In genomic region chrIV:1923722-1924121, ce11 we compare ENCODE assay signal across 6 worm cellular contexts.
TF ChIP-seq lines count a peak whose summit lies in the region.

denn-4 (plus strand) TSS chrIV:1924001.

TF ChIP-seq in whole organism, L1 larva, 84 proteins besides CTCF, POLR2A, EP300 and RAD21 (continues in another document):
- TF ChIP-seq lsy-2 (tag; optimal IDR thresholded peaks at IDR 0.05; lab: Kevin White, UChicago) (peak in 1 of 2 experiments; percentile 56), efl-1 (optimal IDR thresholded peaks at IDR 0.05; lab: Kevin White, UChicago) (peak; percentile 18 to 35), efl-1 (GFP tag; optimal IDR thresholded peaks at IDR 0.05 in 1 of 2; lab: Kevin White, UChicago) (peak; percentile 48 to 94), isw-1 (GFP tag; IDR thresholded peaks at IDR 0.05; lab: Robert Waterston, UW) (no peak), zip-4 (GFP tag; optimal IDR thresholded peaks at IDR 0.05; lab: Kevin White, UChicago) (no peak), nhr-12 (tag; optimal IDR thresholded peaks at IDR 0.05; lab: Kevin White, UChicago) (no peak), unc-30 (tag; optimal IDR thresholded peaks at IDR 0.05; lab: Kevin White, UChicago) (no peak), snu-23 (GFP tag; optimal IDR thresholded peaks at IDR 0.05; lab: Kevin White, UChicago) (peak; percentile 18), ceh-82 (tag; optimal IDR thresholded peaks at IDR 0.05; lab: Kevin White, UChicago) (peak in 1 of 3 experiments; percentile 16), nhr-84 (tag; optimal IDR thresholded peaks at IDR 0.05; lab: Kevin White, UChicago) (no peak), fkh-4 (tag; optimal IDR thresholded peaks at IDR 0.05; lab: Kevin White, UChicago; ENCODE audit: borderline replicate concordance) (no peak), xbp-1 (tag; optimal IDR thresholded peaks at IDR 0.05; lab: Kevin White, UChicago) (peak; percentile 16), pag-3 (tag; optimal IDR thresholded peaks at IDR 0.05; lab: Kevin White, UChicago; ENCODE audit: borderline replicate concordance, insufficient read depth) (no peak), mep-1 (tag; optimal IDR thresholded peaks at IDR 0.05; lab: Kevin White, UChicago) (peak; percentile 29), unc-86 (tag; optimal IDR thresholded peaks at IDR 0.05; lab: Kevin White, UChicago) (no peak)

TF ChIP-seq in whole organism, L2 larva, 48 proteins besides CTCF, POLR2A, EP300 and RAD21:
- peak in 1 of 2 experiments; percentile 52 for TF ChIP-seq lsy-2 (tag; optimal IDR thresholded peaks at IDR 0.05; lab: Kevin White, UChicago)
- TF ChIP-seq nhr-129 (tag; optimal IDR thresholded peaks at IDR 0.05; lab: Kevin White, UChicago): peak; percentile 1
- no peak for TF ChIP-seq nhr-25 (tag; optimal IDR thresholded peaks at IDR 0.05; lab: Kevin White, UChicago)
- TF ChIP-seq unc-55 (GFP tag; optimal IDR thresholded peaks at IDR 0.05; lab: Kevin White, UChicago): peak; percentile 25
- TF ChIP-seq C34F6.9 (tag; optimal IDR thresholded peaks at IDR 0.05; lab: Kevin White, UChicago): peak; percentile 29

TF ChIP-seq in whole organism, L3 larva, 47 proteins besides CTCF, POLR2A, EP300 and RAD21:
- TF ChIP-seq pha-4 (tag; optimal IDR thresholded peaks at IDR 0.05; lab: Kevin White, UChicago) (peak; percentile 44), ceh-82 (tag; optimal IDR thresholded peaks at IDR 0.05; lab: Kevin White, UChicago) (no peak), lsy-12 (tag; optimal IDR thresholded peaks at IDR 0.05; lab: Kevin White, UChicago) (no peak), sea-2 (GFP tag; optimal IDR thresholded peaks at IDR 0.05; lab: Kevin White, UChicago) (no peak), nhr-77 (tag; optimal IDR thresholded peaks at IDR 0.05; lab: Kevin White, UChicago) (no peak), R02D3.7 (tag; optimal IDR thresholded peaks at IDR 0.05; lab: Kevin White, UChicago) (no peak), elt-2 (tag; optimal IDR thresholded peaks at IDR 0.05; lab: Kevin White, UChicago) (no peak), nhr-43 (tag; optimal IDR thresholded peaks at IDR 0.05; lab: Kevin White, UChicago; ENCODE audit: poor library complexity, severe bottlenecking) (no peak), nhr-11 (tag; optimal IDR thresholded peaks at IDR 0.05; lab: Kevin White, UChicago) (no peak), nfya-1 (tag; optimal IDR thresholded peaks at IDR 0.05; lab: Kevin White, UChicago; ENCODE audit: insufficient read depth) (peak; percentile 5), nhr-12 (tag; optimal IDR thresholded peaks at IDR 0.05; lab: Kevin White, UChicago) (no peak), fkh-10 (GFP tag; optimal IDR thresholded peaks at IDR 0.05; lab: Kevin White, UChicago) (no peak), nhr-25 (tag; optimal IDR thresholded peaks at IDR 0.05; lab: Kevin White, UChicago) (no peak), lin-15B (tag; optimal IDR thresholded peaks at IDR 0.05; lab: Kevin White, UChicago) (peak; percentile 68), ztf-11 (tag; optimal IDR thresholded peaks at IDR 0.05; lab: Kevin White, UChicago) (no peak)

TF ChIP-seq in whole organism, L4 larva, 104 proteins besides CTCF, POLR2A, EP300 and RAD21:
- TF ChIP-seq hlh-30 (tag; optimal IDR thresholded peaks at IDR 0.05; lab: Kevin White, UChicago; ENCODE audit: insufficient read depth) (peak; percentile 85), nhr-28 (tag; optimal IDR thresholded peaks at IDR 0.05; lab: Kevin White, UChicago) (peak; percentile 6), lin-38 (GFP tag; IDR thresholded peaks at IDR 0.05; lab: Robert Waterston, UW) (peak; percentile 91), Y5F2A.4 (GFP tag; optimal IDR thresholded peaks at IDR 0.05; lab: Kevin White, UChicago) (no peak), mxl-3 (GFP tag; optimal IDR thresholded peaks at IDR 0.05; lab: Kevin White, UChicago) (no peak), lsy-2 (tag; optimal IDR thresholded peaks at IDR 0.05; lab: Kevin White, UChicago) (peak in 1 of 2 experiments; percentile 14)
TF ChIP-seq in whole organism, L4 larva: peak in this region for 4.

TF ChIP-seq in whole organism, late embryonic, 69 proteins besides CTCF, POLR2A, EP300 and RAD21:
- peak; percentile 59 for TF ChIP-seq hlh-30 (tag; optimal IDR thresholded peaks at IDR 0.05; lab: Kevin White, UChicago; ENCODE audit: insufficient read depth)
- TF ChIP-seq elt-4 (tag; optimal IDR thresholded peaks at IDR 0.05; lab: Kevin White, UChicago): no peak
TF ChIP-seq in whole organism, late embryonic: peak in this region for 1.

TF ChIP-seq in whole organism, young adult, 124 proteins besides CTCF, POLR2A, EP300 and RAD21:
- TF ChIP-seq cebp-1 (GFP tag; IDR thresholded peaks at IDR 0.05; lab: Robert Waterston, UW): no peak
- peak; percentile 21 for TF ChIP-seq cebp-1 (tag; optimal IDR thresholded peaks at IDR 0.05; lab: Kevin White, UChicago)
- peak; percentile 1 for TF ChIP-seq F23B12.7 (tag; optimal IDR thresholded peaks at IDR 0.05; lab: Kevin White, UChicago; ENCODE audit: insufficient read depth)
- TF ChIP-seq unc-130 (GFP tag; optimal IDR thresholded peaks at IDR 0.05; lab: Kevin White, UChicago): no peak
- TF ChIP-seq Y53F4B.3 (GFP tag; IDR thresholded peaks at IDR 0.05; lab: Robert Waterston, UW): no peak
- TF ChIP-seq zim-3 (tag; optimal IDR thresholded peaks at IDR 0.05; lab: Kevin White, UChicago): no peak
- TF ChIP-seq K11D2.4 (GFP tag; IDR thresholded peaks at IDR 0.05; lab: Robert Waterston, UW): no peak
- no peak for TF ChIP-seq ceh-91 (GFP tag; IDR thresholded peaks at IDR 0.05; lab: Robert Waterston, UW)
- TF ChIP-seq let-526 (GFP tag; IDR thresholded peaks at IDR 0.05; lab: Robert Waterston, UW): no peak
- TF ChIP-seq madf-3 (GFP tag; IDR thresholded peaks at IDR 0.05; lab: Robert Waterston, UW): no peak
- no peak for TF ChIP-seq madf-8 (GFP tag; conservative IDR thresholded peaks at IDR 0.05; lab: Robert Waterston, UW)
- peak; percentile 89 for TF ChIP-seq mcd-1 (GFP tag; IDR thresholded peaks at IDR 0.05; lab: Robert Waterston, UW)
- no peak for TF ChIP-seq snpc-1.3 (tag; optimal IDR thresholded peaks at IDR 0.05; lab: Kevin White, UChicago; ENCODE audit: insufficient read depth)
- no peak for TF ChIP-seq bed-2 (GFP tag; IDR thresholded peaks at IDR 0.05; lab: Robert Waterston, UW)
- no peak for TF ChIP-seq ztf-28 (GFP tag; IDR thresholded peaks at IDR 0.05; lab: Robert Waterston, UW)
TF ChIP-seq in whole organism, young adult: peak in this region for 3.
